Fruit fly (Drosophila melanogaster) whole organism, embryonic: ENCODE results near the gene SdhC.

Source experiments
- Abd-B ChIP-seq: fragments of 200-800 bp; sonication (Bioruptor generic); optimal IDR thresholded peaks from 2 replicates; lab custom pipeline; 2018; ENCODE audit warnings: missing biosample characterization, mild to moderate bottlenecking, missing genetic modification characterization, moderate library complexity
- CG14860 ChIP-seq: fragments of 200-800 bp; sonication (Bioruptor generic); IDR thresholded peaks from 3 replicates; pipeline ENCODE4 v1.3.6; 2022; ENCODE audit warnings: missing biosample characterization, missing genetic modification characterization; ENCODE audit not compliant: partially characterized antibody
- CG17568 ChIP-seq: fragments of 200-800 bp; sonication (Bioruptor generic); optimal IDR thresholded peaks from 2 replicates; lab custom pipeline; 2018; ENCODE audit warnings: missing biosample characterization, mild to moderate bottlenecking, missing genetic modification characterization, moderate library complexity
- CG30403 ChIP-seq: fragments of 200-800 bp; sonication (Bioruptor generic); optimal IDR thresholded peaks from 3 replicates; lab custom pipeline; 2016; ENCODE audit warnings: missing biosample characterization, missing genetic modification characterization
- CG4424 ChIP-seq: fragments of 200-800 bp; sonication (Bioruptor generic); optimal IDR thresholded peaks from 3 replicates; lab custom pipeline; 2016; ENCODE audit warnings: missing biosample characterization, missing genetic modification characterization
- Dp ChIP-seq: fragments of 200-800 bp; sonication (Bioruptor generic); optimal IDR thresholded peaks from 2 replicates; lab custom pipeline; 2018; ENCODE audit warnings: missing biosample characterization, mild to moderate bottlenecking, missing genetic modification characterization, moderate library complexity

dm6 chr3R:11196648-11197388, 12.8 kb downstream of the SdhC start:
- TF ChIP-seq CG30403 = peak; percentile 99
- peak; percentile 91 for TF ChIP-seq CG17568 (GFP tag; lab: Kevin White, UChicago)
- TF ChIP-seq Abd-B = peak; percentile 100
- TF ChIP-seq CG14860 (GFP tag; lab: Robert Waterston, UW) = no peak
- peak; percentile 23 for TF ChIP-seq Dp (GFP tag; lab: Kevin White, UChicago)
- TF ChIP-seq CG4424 = peak; percentile 98
